Worm (Caenorhabditis elegans): Measurements from ENCODE around the gene rpl-23.

- no peak for TF ChIP-seq hmg-4 (GFP tag; optimal IDR thresholded peaks at IDR 0.05)
- TF ChIP-seq ceh-13 (GFP tag; optimal IDR thresholded peaks at IDR 0.05) = no peak
- no peak for TF ChIP-seq ama-1 (optimal IDR thresholded peaks at IDR 0.05)
Measured at ce11 chrIII:5693736-5694135, 12.2 kb downstream of the rpl-23 start, which contains the start of gene B0336.13.

All from whole organism, early embryonic.